Fruit fly (Drosophila melanogaster): ENCODE measurements around the gene CG6503.

The CG6503 gene

DNA sequence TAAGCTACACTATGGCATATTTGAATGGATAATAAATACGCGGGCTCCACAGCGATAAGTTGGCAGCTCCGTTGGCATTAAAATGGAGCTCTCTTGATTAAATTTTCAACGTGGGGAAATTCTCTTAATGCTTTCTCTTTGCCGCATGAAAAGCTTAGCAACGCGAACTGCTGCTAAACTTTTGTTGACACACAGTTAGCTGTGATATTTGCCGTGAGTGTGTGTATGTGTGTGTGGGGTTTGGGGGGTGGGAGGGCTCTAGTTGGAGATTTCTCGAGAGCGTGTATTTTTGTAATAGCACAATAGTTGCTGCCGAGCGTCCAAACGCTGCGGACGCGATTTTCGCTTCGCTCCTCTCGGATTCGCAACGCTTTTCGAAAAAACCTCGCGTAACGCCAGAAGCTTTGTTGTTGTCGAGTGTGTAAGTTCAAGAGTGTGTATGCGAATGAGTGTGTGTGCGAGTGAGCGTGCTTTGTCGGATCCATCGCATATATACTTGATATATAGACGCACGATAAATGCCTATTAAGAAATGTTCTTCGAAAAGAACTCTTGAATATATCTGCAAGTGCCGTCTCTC, 36.4 kb upstream of the CG6503 start, which contains the start of gene CG5455 (continued):
- TF ChIP-seq CG2129 (GFP tag; IDR thresholded peaks at IDR 0.05; ENCODE audit: partially characterized antibody) (no peak), CG6813 (GFP tag; optimal IDR thresholded peaks at IDR 0.05) (peak; percentile 71), fu2 (GFP tag; optimal IDR thresholded peaks at IDR 0.05) (peak; percentile 17), CG11504 (tag; optimal IDR thresholded peaks at IDR 0.05) (peak; percentile 75), CG11247 (GFP tag; IDR thresholded peaks at IDR 0.05) (no peak), CG14050 (GFP tag; IDR thresholded peaks at IDR 0.05) (no peak), Med (GFP tag) (peak; percentile 93), HLH3B (GFP tag; IDR thresholded peaks at IDR 0.05) (peak; percentile 29; the same call in 1 of the 2 replicates), Myb (GFP tag; optimal IDR thresholded peaks at IDR 0.05) (no peak), cwo (GFP tag; optimal IDR thresholded peaks at IDR 0.05) (peak; percentile 71), emc (GFP tag; optimal IDR thresholded peaks at IDR 0.05) (no peak), Ada2b (GFP tag; IDR thresholded peaks at IDR 0.05) (0 out of 2 replicates have a peak, but pooled peaks have one; percentile 16), CG10543 (GFP tag; optimal IDR thresholded peaks at IDR 0.05) (peak; percentile 93), CG12391 (tag; optimal IDR thresholded peaks at IDR 0.05) (no peak), CG15479 (GFP tag; optimal IDR thresholded peaks at IDR 0.05) (no peak), Dref (GFP tag; IDR thresholded peaks at IDR 0.05) (no peak), E2f1 (GFP tag; IDR thresholded peaks at IDR 0.05) (no peak), H2.0 (GFP tag; IDR thresholded peaks at IDR 0.05) (peak; percentile 25; the same call in 1 of the 2 replicates), unc-4 (GFP tag; IDR thresholded peaks at IDR 0.05; ENCODE audit: partially characterized antibody) (peak; percentile 54; the same call in 1 of the 2 replicates), CG4404 (GFP tag; IDR thresholded peaks at IDR 0.05) (no peak), Aef1 (GFP tag; IDR thresholded peaks at IDR 0.05) (peak; percentile 51; the same call in 2 of the 3 replicates), ro (GFP tag; IDR thresholded peaks at IDR 0.05) (no peak), CG14441 (GFP tag; IDR thresholded peaks at IDR 0.05) (peak; percentile 35; the same call in 1 of the 2 replicates), CG12659 (GFP tag; optimal IDR thresholded peaks at IDR 0.05) (peak; percentile 30), kay (GFP tag; optimal IDR thresholded peaks at IDR 0.05) (peak; percentile 37), zen2 (GFP tag; IDR thresholded peaks at IDR 0.05; ENCODE audit: partially characterized antibody) (peak; percentile 57; the same call in 1 of the 3 replicates), z (GFP tag; IDR thresholded peaks at IDR 0.05) (peak; percentile 64; the same call in 2 of the 3 replicates), CG16815 (GFP tag; optimal IDR thresholded peaks at IDR 0.05) (no peak), bab2 (GFP tag; optimal IDR thresholded peaks at IDR 0.05) (peak; percentile 2), H15 (GFP tag; IDR thresholded peaks at IDR 0.05) (no peak), onecut (GFP tag; IDR thresholded peaks at IDR 0.05) (peak; percentile 30; the same call in 1 of the 2 replicates), CG7987 (GFP tag; optimal IDR thresholded peaks at IDR 0.05) (peak; percentile 68), br (optimal IDR thresholded peaks at IDR 0.05) (no peak), CG31441 (GFP tag; IDR thresholded peaks at IDR 0.05) (no peak), CG8478 (optimal IDR thresholded peaks at IDR 0.05) (no peak), D (optimal IDR thresholded peaks at IDR 0.05) (no peak), D (GFP tag; optimal IDR thresholded peaks at IDR 0.05) (no peak), Hmr (GFP tag; optimal IDR thresholded peaks at IDR 0.05) (peak; percentile 78), CG7786 (GFP tag; optimal IDR thresholded peaks at IDR 0.05) (no peak), MTF-1 (GFP tag; optimal IDR thresholded peaks at IDR 0.05; ENCODE audit: borderline replicate concordance) (peak; percentile 67), lilli (GFP tag; optimal IDR thresholded peaks at IDR 0.05) (peak; percentile 20), Hr78 (GFP tag; optimal IDR thresholded peaks at IDR 0.05) (peak in 1 of 2 experiments; percentile 40), CG1602 (GFP tag; optimal IDR thresholded peaks at IDR 0.05) (no peak), sens-2 (GFP tag; IDR thresholded peaks at IDR 0.05) (peak; percentile 45; the same call in 1 of the 2 replicates), gt (GFP tag; IDR thresholded peaks at IDR 0.05) (no peak), CG9437 (GFP tag; optimal IDR thresholded peaks at IDR 0.05) (no peak), hb (GFP tag; IDR thresholded peaks at IDR 0.05; ENCODE audit: partially characterized antibody) (no peak), slou (GFP tag; optimal IDR thresholded peaks at IDR 0.05) (no peak), Doc2 (GFP tag; IDR thresholded peaks at IDR 0.05) (no peak), CG18262 (tag; optimal IDR thresholded peaks at IDR 0.05) (no peak), CG12942 (GFP tag; optimal IDR thresholded peaks at IDR 0.05) (no peak)
